Worm (Caenorhabditis elegans) whole organism, late embryonic: ENCODE results near the gene T07F10.3.

Experiments
- C38D4.7 ChIP-seq: fragments of 200-800 bp; sonication (Bioruptor generic); optimal IDR thresholded peaks from 2 replicates; lab custom pipeline; 2018; ENCODE audit warnings: mild to moderate bottlenecking, missing genetic modification characterization, moderate library complexity, missing compliant biosample characterization
- Y22D7AL.16 ChIP-seq: sonication (generic microtip); optimal IDR thresholded peaks from 2 replicates; lab custom pipeline; 2016; ENCODE audit warnings: missing genetic modification characterization, missing compliant biosample characterization
- dmd-4 ChIP-seq: sonication (generic microtip); optimal IDR thresholded peaks from 2 replicates; lab custom pipeline; 2016; ENCODE audit warnings: borderline replicate concordance, missing genetic modification characterization, missing compliant biosample characterization
- elt-2 ChIP-seq: sonication (generic microtip); optimal IDR thresholded peaks from 2 replicates; lab custom pipeline; 2016; ENCODE audit warnings: missing genetic modification reagents, missing genetic modification characterization, missing compliant biosample characterization
- fkh-10 ChIP-seq: fragments of 150-350 bp; optimal IDR thresholded peaks from 2 replicates; lab custom pipeline; 2014; ENCODE audit warnings: missing biosample characterization, missing genetic modification reagents, missing genetic modification characterization
- gmeb-2 ChIP-seq: sonication (generic microtip); optimal IDR thresholded peaks from 2 replicates; lab custom pipeline; 2016; ENCODE audit warnings: missing genetic modification characterization, inconsistent platforms, missing compliant biosample characterization
- npax-4 ChIP-seq: sonication (generic microtip); optimal IDR thresholded peaks from 2 replicates; lab custom pipeline; 2016; ENCODE audit warnings: missing genetic modification characterization, missing compliant biosample characterization
- pqm-1 ChIP-seq: sonication (generic microtip); optimal IDR thresholded peaks from 2 replicates; lab custom pipeline; 2016; ENCODE audit warnings: missing genetic modification characterization, missing compliant biosample characterization
- sox-4 ChIP-seq: sonication (generic microtip); optimal IDR thresholded peaks from 2 replicates; lab custom pipeline; 2017; ENCODE audit warnings: mild to moderate bottlenecking, missing genetic modification characterization, inconsistent platforms, missing compliant biosample characterization
- syd-9 ChIP-seq: sonication (generic microtip); optimal IDR thresholded peaks from 2 replicates; lab custom pipeline; 2016; ENCODE audit warnings: mild to moderate bottlenecking, missing genetic modification characterization, moderate library complexity, missing compliant biosample characterization
- unc-55 ChIP-seq: sonication (generic microtip); optimal IDR thresholded peaks from 2 replicates; lab custom pipeline; 2017; ENCODE audit warnings: missing biosample characterization, missing genetic modification reagents, missing genetic modification characterization
- ztf-16 ChIP-seq: sonication (generic microtip); optimal IDR thresholded peaks from 2 replicates; lab custom pipeline; 2017; ENCODE audit warnings: missing genetic modification characterization, missing compliant biosample characterization

DNA sequence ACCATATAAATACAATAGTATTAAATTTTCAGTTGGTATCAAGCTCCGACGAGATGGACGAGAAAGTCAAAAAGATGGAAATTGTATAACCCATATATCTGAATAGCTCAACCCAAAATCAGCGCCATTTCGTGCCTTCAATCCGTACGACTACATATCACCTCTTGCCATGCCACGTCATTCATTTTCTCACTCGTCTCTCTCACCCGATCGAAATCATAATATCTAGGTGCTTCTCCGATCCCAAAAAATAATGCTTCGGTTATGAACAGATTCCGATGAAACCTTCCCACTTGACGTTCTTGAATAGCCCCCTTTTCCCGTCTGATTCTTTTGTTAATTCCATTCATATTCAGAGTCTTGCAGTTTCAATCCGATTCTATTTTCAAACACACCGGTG lies 11.6 kb upstream of the T07F10.3 start:
- TF ChIP-seq syd-9 (tag; lab: Kevin White, UChicago) (no peak), Y22D7AL.16 (tag; lab: Kevin White, UChicago) (no peak), elt-2 (tag; lab: Kevin White, UChicago) (no peak), C38D4.7 (GFP tag; lab: Kevin White, UChicago) (no peak), npax-4 (tag; lab: Kevin White, UChicago) (no peak), ztf-16 (tag; lab: Kevin White, UChicago) (no peak), fkh-10 (no peak), sox-4 (tag; lab: Kevin White, UChicago) (no peak), pqm-1 (tag; lab: Kevin White, UChicago) (no peak), dmd-4 (tag; lab: Kevin White, UChicago) (no peak), unc-55 (no peak), gmeb-2 (tag; lab: Kevin White, UChicago) (no peak)
